Fruit fly (Drosophila melanogaster): ENCODE results near the gene CG31715.

Gene CG31715

dm6 chr2L:10321036-10321583 lies 20.3 kb upstream of the CG31715 start (continued):
- TF ChIP-seq sisA (GFP tag; IDR thresholded peaks at IDR 0.05) (no peak), kni (GFP tag; optimal IDR thresholded peaks at IDR 0.05) (no peak), caup (GFP tag; optimal IDR thresholded peaks at IDR 0.05; ENCODE audit: severe bottlenecking) (no peak), lola (GFP tag; optimal IDR thresholded peaks at IDR 0.05) (no peak), ac (GFP tag; optimal IDR thresholded peaks at IDR 0.05) (no peak), CG1792 (GFP tag; optimal IDR thresholded peaks at IDR 0.05) (no peak), Sry-δ (GFP tag; optimal IDR thresholded peaks at IDR 0.05) (peak; percentile 76), phol (tag; optimal IDR thresholded peaks at IDR 0.05) (peak; percentile 7), Hmx (GFP tag; optimal IDR thresholded peaks at IDR 0.05) (no peak), Sry-β (GFP tag; optimal IDR thresholded peaks at IDR 0.05) (no peak), CG17361 (GFP tag; IDR thresholded peaks at IDR 0.05) (peak; percentile 43; the same call in 1 of the 3 replicates), pfk (GFP tag; optimal IDR thresholded peaks at IDR 0.05) (no peak), fd96Cb (tag; optimal IDR thresholded peaks at IDR 0.05) (no peak), CTCF (GFP tag; optimal IDR thresholded peaks at IDR 0.05) (no peak), CG6854 (GFP tag; optimal IDR thresholded peaks at IDR 0.05) (no peak), CG17829 (tag; optimal IDR thresholded peaks at IDR 0.05) (peak; percentile 9), CG8765 (GFP tag; IDR thresholded peaks at IDR 0.05) (no peak), Gug (GFP tag; IDR thresholded peaks at IDR 0.05) (peak; percentile 17; the same call in 1 of the 4 replicates), GATAe (GFP tag; conservative IDR thresholded peaks at IDR 0.05) (no peak), Pdp1 (GFP tag; optimal IDR thresholded peaks at IDR 0.05) (peak in 1 of 2 experiments; percentile 69), CG11723 (GFP tag; optimal IDR thresholded peaks at IDR 0.05) (peak; percentile 7), CG14710 (tag; optimal IDR thresholded peaks at IDR 0.05) (peak; percentile 7), Dp (GFP tag; optimal IDR thresholded peaks at IDR 0.05) (no peak), rib (GFP tag; IDR thresholded peaks at IDR 0.05) (no peak), Med (GFP tag) (peak; percentile 75), CG10979 (tag; optimal IDR thresholded peaks at IDR 0.05) (peak; percentile 4), unc-4 (GFP tag; IDR thresholded peaks at IDR 0.05; ENCODE audit: partially characterized antibody) (peak; percentile 76), grn (GFP tag; optimal IDR thresholded peaks at IDR 0.05) (peak; percentile 40), pum (GFP tag; optimal IDR thresholded peaks at IDR 0.05) (peak; percentile 2), Xrp1 (GFP tag; IDR thresholded peaks at IDR 0.05) (no peak), jing (GFP tag; optimal IDR thresholded peaks at IDR 0.05) (no peak), CG10209 (GFP tag; optimal IDR thresholded peaks at IDR 0.05) (peak; percentile 7), sc (optimal IDR thresholded peaks at IDR 0.05) (no peak), sc (GFP tag; optimal IDR thresholded peaks at IDR 0.05) (no peak), wor (GFP tag; IDR thresholded peaks at IDR 0.05) (no peak), CG14667 (GFP tag; IDR thresholded peaks at IDR 0.05) (no peak), gsb (GFP tag; IDR thresholded peaks at IDR 0.05) (no peak), Fer2 (tag; optimal IDR thresholded peaks at IDR 0.05) (no peak), fru (optimal IDR thresholded peaks at IDR 0.05) (no peak)

dm6 chr2L:10321612-10322011 lies 19.8 kb upstream of the CG31715 start:
- TF ChIP-seq lola (GFP tag; optimal IDR thresholded peaks at IDR 0.05) (no peak), toy (GFP tag; IDR thresholded peaks at IDR 0.05) (no peak), Ptx1 (GFP tag; IDR thresholded peaks at IDR 0.05) (no peak), CG1603 (tag; optimal IDR thresholded peaks at IDR 0.05) (no peak), ERR (GFP tag; optimal IDR thresholded peaks at IDR 0.05) (no peak), esg (GFP tag; conservative IDR thresholded peaks at IDR 0.05) (no peak), slp2 (GFP tag; optimal IDR thresholded peaks at IDR 0.05) (no peak), CG8290 (GFP tag; optimal IDR thresholded peaks at IDR 0.05) (no peak), CG8290 (tag; optimal IDR thresholded peaks at IDR 0.05) (peak in 1 of 2 experiments; percentile 67), sug (tag; optimal IDR thresholded peaks at IDR 0.05) (peak; percentile 38), emc (GFP tag; optimal IDR thresholded peaks at IDR 0.05) (no peak), sd (tag; optimal IDR thresholded peaks at IDR 0.05) (peak; percentile 89), CG4730 (GFP tag; IDR thresholded peaks at IDR 0.05) (no peak), CG13296 (GFP tag; optimal IDR thresholded peaks at IDR 0.05) (peak; percentile 48), CG2199 (GFP tag; IDR thresholded peaks at IDR 0.05) (peak; percentile 87), ems (GFP tag; optimal IDR thresholded peaks at IDR 0.05) (no peak), gce (GFP tag; IDR thresholded peaks at IDR 0.05) (no peak)
